Worm (Caenorhabditis elegans) whole organism, L1 larva: ENCODE data around the gene E02H4.8.

ENCODE experiments used
- Y116A8C.19 ChIP-seq: sonication (generic microtip); optimal IDR thresholded peaks from 2 replicates; lab custom pipeline; 2016; ENCODE audit warnings: missing compliant biosample characterization, missing genetic modification characterization, borderline replicate concordance
- blmp-1 ChIP-seq: fragments of 150-350 bp; optimal IDR thresholded peaks from 2 replicates; lab custom pipeline; 2014; ENCODE audit warnings: missing biosample characterization, missing genetic modification characterization
- ceh-63 ChIP-seq: fragments of 200-800 bp; sonication (Bioruptor generic); optimal IDR thresholded peaks from 2 replicates; lab custom pipeline; 2018; ENCODE audit warnings: mild to moderate bottlenecking, missing genetic modification characterization, missing compliant biosample characterization
- ceh-8 ChIP-seq: fragments of 200-800 bp; sonication (Bioruptor generic); optimal IDR thresholded peaks from 2 replicates; lab custom pipeline; 2018; ENCODE audit warnings: mild to moderate bottlenecking, missing genetic modification characterization, moderate library complexity, missing compliant biosample characterization
- egl-13 ChIP-seq: sonication (generic microtip); optimal IDR thresholded peaks from 2 replicates; lab custom pipeline; 2016; ENCODE audit warnings: missing genotype, missing genetic modification reagents, missing genetic modification characterization, missing compliant biosample characterization
- irx-1 ChIP-seq: sonication (generic microtip); optimal IDR thresholded peaks from 2 replicates; lab custom pipeline; 2016; ENCODE audit warnings: missing genetic modification characterization, missing compliant biosample characterization
- lin-13 ChIP-seq: fragments of 150-350 bp; optimal IDR thresholded peaks from 2 replicates; lab custom pipeline; 2014; ENCODE audit warnings: missing biosample characterization, missing genetic modification reagents, missing genetic modification characterization
- lsy-2 ChIP-seq, 2 experiments: fragments of 150-350 bp; optimal IDR thresholded peaks; 2 replicates each; lab custom pipeline; 2014; ENCODE audit warnings: missing biosample characterization in 2 of 2, missing genetic modification characterization in 2 of 2
- nhr-237 ChIP-seq: fragments of 150-350 bp; optimal IDR thresholded peaks from 2 replicates; lab custom pipeline; 2014; ENCODE audit warnings: missing biosample characterization, missing genetic modification characterization
- nhr-28 ChIP-seq: fragments of 150-350 bp; optimal IDR thresholded peaks from 2 replicates; lab custom pipeline; 2014; ENCODE audit warnings: missing biosample characterization, missing genetic modification characterization
- pqm-1 ChIP-seq: sonication (generic microtip); optimal IDR thresholded peaks from 3 replicates; lab custom pipeline; 2017; ENCODE audit warnings: missing biosample characterization, missing genetic modification characterization
- tbx-2 ChIP-seq: sonication (generic microtip); optimal IDR thresholded peaks from 2 replicates; lab custom pipeline; 2016; ENCODE audit warnings: missing genetic modification characterization, missing compliant biosample characterization
- unc-130 ChIP-seq: fragments of 150-350 bp; optimal IDR thresholded peaks from 2 replicates; lab custom pipeline; 2017; ENCODE audit warnings: missing biosample characterization, missing genetic modification characterization, inconsistent platforms
- unc-62 ChIP-seq: fragments of 150-350 bp; optimal IDR thresholded peaks from 2 replicates; lab custom pipeline; 2014; ENCODE audit warnings: missing biosample characterization, missing genetic modification reagents, missing genetic modification characterization

DNA sequence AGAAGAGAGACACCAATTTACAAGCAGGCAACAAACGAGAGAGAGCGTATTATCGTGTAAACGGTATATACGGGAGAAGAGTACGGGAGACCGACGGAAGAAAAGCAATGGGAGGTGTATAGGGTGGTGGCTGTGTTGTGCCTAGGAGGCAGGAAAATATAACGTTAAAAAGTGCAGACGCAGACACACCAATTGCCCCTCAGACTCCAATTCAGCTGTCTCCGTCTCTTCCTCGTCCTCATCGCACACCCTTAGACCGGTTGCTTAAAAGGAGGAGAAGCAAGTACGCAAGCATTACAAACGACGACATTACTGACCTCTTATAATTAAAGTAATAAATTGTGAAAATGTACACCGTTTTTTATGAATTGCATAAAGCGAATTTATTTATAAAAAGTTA lies 49.0 kb upstream of the E02H4.8 start:
- no peak for TF ChIP-seq pqm-1 (tag; lab: Kevin White, UChicago)
- TF ChIP-seq blmp-1 (tag; lab: Kevin White, UChicago): no peak
- TF ChIP-seq ceh-63: no peak
- TF ChIP-seq lsy-2 (tag; optimal IDR thresholded peaks at IDR 0.05; lab: Kevin White, UChicago): peak; percentile 85 to 95
- peak; percentile 44 for TF ChIP-seq ceh-8
- TF ChIP-seq unc-62 (GFP tag; lab: Kevin White, UChicago): no peak
- TF ChIP-seq unc-130 (tag; lab: Kevin White, UChicago): peak; percentile 46
- peak; percentile 80 for TF ChIP-seq tbx-2 (tag; lab: Kevin White, UChicago)
- no peak for TF ChIP-seq nhr-28 (tag; lab: Kevin White, UChicago)
- TF ChIP-seq Y116A8C.19: no peak
- peak; percentile 96 for TF ChIP-seq lin-13
- peak; percentile 48 for TF ChIP-seq egl-13 (tag; lab: Kevin White, UChicago)
- peak; percentile 51 for TF ChIP-seq irx-1
- peak; percentile 8 for TF ChIP-seq nhr-237 (tag; lab: Kevin White, UChicago)
